Fruit fly (Drosophila melanogaster) whole organism, wandering third instar larva: ENCODE results near the gene CG43925.

Experiments used
- Abd-B ChIP-seq: fragments of >200 bp; optimal IDR thresholded peaks from 2 replicates; lab custom pipeline; 2017; ENCODE audit warnings: missing biosample characterization, missing genetic modification characterization
- CG32264 ChIP-seq: fragments of 200-800 bp; sonication (Bioruptor generic); optimal IDR thresholded peaks from 2 replicates; lab custom pipeline; 2016; ENCODE audit warnings: missing biosample characterization, missing genetic modification characterization
- CG9705 ChIP-seq: fragments of 200-800 bp; sonication (Bioruptor generic); optimal IDR thresholded peaks from 2 replicates; lab custom pipeline; 2018; ENCODE audit warnings: missing biosample characterization, mild to moderate bottlenecking, missing genetic modification characterization
- CrebA ChIP-seq: fragments of 200-800 bp; sonication (Bioruptor generic); optimal IDR thresholded peaks from 2 replicates; lab custom pipeline; 2016; ENCODE audit warnings: missing biosample characterization, mild to moderate bottlenecking, missing genetic modification characterization, borderline replicate concordance
- Dfd ChIP-seq: fragments of >200 bp; optimal IDR thresholded peaks from 2 replicates; lab custom pipeline; 2017; ENCODE audit warnings: missing biosample characterization, missing genetic modification characterization
- GATAd ChIP-seq: sonication (Bioruptor generic); optimal IDR thresholded peaks from 2 replicates; lab custom pipeline; 2016; ENCODE audit warnings: missing biosample characterization, missing genetic modification characterization
- HLH106 ChIP-seq: fragments of 200-800 bp; optimal IDR thresholded peaks from 3 replicates; lab custom pipeline; 2019; ENCODE audit warnings: missing biosample characterization, mild to moderate bottlenecking, missing genetic modification characterization, moderate library complexity
- Hnf4 ChIP-seq: fragments of 200-800 bp; sonication (Bioruptor generic); optimal IDR thresholded peaks from 2 replicates; lab custom pipeline; 2016; ENCODE audit warnings: missing biosample characterization, mild to moderate bottlenecking, missing genetic modification characterization
- Hr78 ChIP-seq: fragments of >200 bp; optimal IDR thresholded peaks from 2 replicates; lab custom pipeline; 2017; ENCODE audit warnings: missing biosample characterization, missing genetic modification characterization
- Hr83 ChIP-seq: fragments of 200-300 bp; sonication (Bioruptor generic); optimal IDR thresholded peaks from 2 replicates; lab custom pipeline; 2016; ENCODE audit warnings: missing biosample characterization, mild to moderate bottlenecking, missing genetic modification characterization, moderate library complexity; ENCODE audit not compliant: poor library complexity, severe bottlenecking
- Jra ChIP-seq: sonication (Bioruptor generic); optimal IDR thresholded peaks from 2 replicates; lab custom pipeline; 2016; ENCODE audit warnings: missing biosample characterization, missing genetic modification characterization
- Mio ChIP-seq: sonication (Bioruptor generic); optimal IDR thresholded peaks from 2 replicates; lab custom pipeline; 2016; ENCODE audit warnings: missing biosample characterization, missing genetic modification characterization
- Myc ChIP-seq: fragments of >200 bp; optimal IDR thresholded peaks from 2 replicates; lab custom pipeline; 2017
- N ChIP-seq: fragments of >200 bp; optimal IDR thresholded peaks from 2 replicates; lab custom pipeline; 2018; ENCODE audit warnings: missing biosample characterization, missing external identifiers, missing genetic modification characterization
- OdsH ChIP-seq: fragments of 200-800 bp; sonication (Bioruptor generic); optimal IDR thresholded peaks from 2 replicates; lab custom pipeline; 2016; ENCODE audit warnings: missing biosample characterization, mild to moderate bottlenecking, missing genetic modification characterization
- Rel ChIP-seq, 2 experiments: fragments of 200-800 bp; sonication (Bioruptor generic) in 1 of 2; optimal IDR thresholded peaks; 2 replicates in 1 of 2; 3 replicates in 1 of 2; lab custom pipeline; 2016 to 2019; ENCODE audit warnings: mild to moderate bottlenecking in 2 of 2, missing biosample characterization in 2 of 2, missing genetic modification characterization in 2 of 2, moderate library complexity in 1 of 2
- Sp1 ChIP-seq: fragments of 200-800 bp; sonication (Bioruptor generic); optimal IDR thresholded peaks from 3 replicates; lab custom pipeline; 2019; ENCODE audit warnings: missing biosample characterization, mild to moderate bottlenecking, missing genetic modification characterization, moderate library complexity
- Vsx2 ChIP-seq: fragments of 200-300, 225-300 bp; sonication (Bioruptor generic); optimal IDR thresholded peaks from 2 replicates; lab custom pipeline; 2018; ENCODE audit warnings: missing biosample characterization, missing genetic modification characterization; ENCODE audit not compliant: partially characterized antibody
- br ChIP-seq: fragments of 200-800 bp; sonication (Bioruptor generic); optimal IDR thresholded peaks from 2 replicates; lab custom pipeline; 2016; ENCODE audit warnings: missing biosample characterization, missing genetic modification characterization
- brk ChIP-seq: fragments of 200-800 bp; sonication (Bioruptor generic); optimal IDR thresholded peaks from 2 replicates; lab custom pipeline; 2016; ENCODE audit warnings: missing biosample characterization, mild to moderate bottlenecking, missing genetic modification characterization
- dl ChIP-seq, 2 experiments: fragments of 175-275, 200-275 bp in 1 of 2; fragments of 200-275 bp in 1 of 2; sonication (Bioruptor generic); optimal IDR thresholded peaks; lab custom pipeline; 2018; ENCODE audit warnings: mild to moderate bottlenecking in 2 of 2, missing biosample characterization in 2 of 2, missing genetic modification characterization in 2 of 2, moderate library complexity in 2 of 2; ENCODE audit not compliant: partially characterized antibody in 2 of 2, insufficient read depth in 1 of 2
- dmrt93B ChIP-seq: fragments of 200-800 bp; sonication (Bioruptor generic); optimal IDR thresholded peaks from 2 replicates; lab custom pipeline; 2018; ENCODE audit warnings: missing biosample characterization, mild to moderate bottlenecking, missing genetic modification characterization
- dsf ChIP-seq: sonication (Bioruptor generic); optimal IDR thresholded peaks from 2 replicates; lab custom pipeline; 2016; ENCODE audit warnings: missing biosample characterization, missing genetic modification characterization, borderline replicate concordance
- foxo ChIP-seq, 2 experiments: fragments of 200-800 bp; sonication (Bioruptor generic); optimal IDR thresholded peaks; 2 replicates in 1 of 2; 3 replicates in 1 of 2; lab custom pipeline; 2016 to 2017; ENCODE audit warnings: missing biosample characterization in 2 of 2, missing genetic modification characterization in 2 of 2
- fru ChIP-seq: fragments of 200-800 bp; sonication (Bioruptor generic); optimal IDR thresholded peaks from 3 replicates; lab custom pipeline; 2016; ENCODE audit warnings: missing biosample characterization, mild to moderate bottlenecking, missing genetic modification characterization
- h ChIP-seq: fragments of 200-800 bp; sonication (Bioruptor generic); optimal IDR thresholded peaks from 3 replicates; lab custom pipeline; 2016; ENCODE audit warnings: missing biosample characterization, mild to moderate bottlenecking, missing genetic modification characterization
- jim ChIP-seq: fragments of 175-275, 200-325 bp; sonication (Bioruptor generic); optimal IDR thresholded peaks from 2 replicates; lab custom pipeline; 2016; ENCODE audit warnings: missing biosample characterization, mild to moderate bottlenecking, missing genetic modification characterization
- lola ChIP-seq: fragments of >200 bp; optimal IDR thresholded peaks from 2 replicates; lab custom pipeline; 2017; ENCODE audit warnings: missing biosample characterization, missing genetic modification characterization
- pan ChIP-seq: fragments of >200 bp; optimal IDR thresholded peaks from 2 replicates; lab custom pipeline; 2017
- psq ChIP-seq: fragments of 200-800 bp; sonication (Bioruptor generic); optimal IDR thresholded peaks from 3 replicates; lab custom pipeline; 2017; ENCODE audit warnings: missing biosample characterization, mild to moderate bottlenecking, missing genetic modification characterization, moderate library complexity
- rgr ChIP-seq: fragments of 200-800 bp; sonication (Bioruptor generic); optimal IDR thresholded peaks from 3 replicates; lab custom pipeline; 2016; ENCODE audit warnings: missing biosample characterization, mild to moderate bottlenecking, missing genetic modification characterization
- sage ChIP-seq: fragments of 200-800 bp; sonication (Bioruptor generic); optimal IDR thresholded peaks from 2 replicates; lab custom pipeline; 2016; ENCODE audit warnings: missing biosample characterization, mild to moderate bottlenecking, missing genetic modification characterization
- sv ChIP-seq: fragments of 200-800 bp; sonication (Bioruptor generic); optimal IDR thresholded peaks from 3 replicates; lab custom pipeline; 2016; ENCODE audit warnings: missing biosample characterization, missing genetic modification characterization
- tai ChIP-seq: sonication (Bioruptor generic); optimal IDR thresholded peaks from 2 replicates; lab custom pipeline; 2016; ENCODE audit warnings: missing biosample characterization, missing genetic modification characterization
- usp ChIP-seq: fragments of >200 bp; optimal IDR thresholded peaks from 2 replicates; lab custom pipeline; 2017; ENCODE audit warnings: missing biosample characterization, missing genetic modification characterization
- woc ChIP-seq: sonication (Bioruptor generic); optimal IDR thresholded peaks from 2 replicates; lab custom pipeline; 2016; ENCODE audit warnings: missing biosample characterization, mild to moderate bottlenecking, missing genetic modification characterization

Gene CG43925

DNA sequence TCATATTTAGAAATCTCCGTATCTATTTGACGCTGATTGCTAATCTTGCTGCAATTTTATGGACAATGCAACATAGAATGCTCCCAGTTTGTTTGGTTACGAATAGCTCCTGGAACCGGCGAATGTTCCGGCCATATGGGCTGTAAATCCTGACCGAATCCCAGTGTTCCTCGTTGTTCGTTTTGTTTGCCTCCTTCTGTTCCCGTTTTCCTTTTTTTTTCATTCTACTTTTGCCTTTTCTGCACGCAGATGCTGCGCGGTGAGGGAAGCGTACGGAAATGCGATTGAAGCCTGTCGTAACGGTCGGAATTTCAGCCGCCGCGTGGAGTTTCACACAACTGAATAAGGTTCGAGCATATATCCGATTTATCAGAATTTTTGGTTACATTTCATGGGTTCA is at the start of gene CG43925:
Gene CG43925 (plus strand): TSS at position 301 of the 400 bp plus-strand sequence.
- TF ChIP-seq Dfd (no peak), fru (GFP tag; lab: Kevin White, UChicago) (no peak), woc (GFP tag; lab: Kevin White, UChicago) (no peak), Hnf4 (GFP tag; lab: Kevin White, UChicago) (no peak), Hr78 (no peak), CG9705 (no peak), h (no peak)

DNA sequence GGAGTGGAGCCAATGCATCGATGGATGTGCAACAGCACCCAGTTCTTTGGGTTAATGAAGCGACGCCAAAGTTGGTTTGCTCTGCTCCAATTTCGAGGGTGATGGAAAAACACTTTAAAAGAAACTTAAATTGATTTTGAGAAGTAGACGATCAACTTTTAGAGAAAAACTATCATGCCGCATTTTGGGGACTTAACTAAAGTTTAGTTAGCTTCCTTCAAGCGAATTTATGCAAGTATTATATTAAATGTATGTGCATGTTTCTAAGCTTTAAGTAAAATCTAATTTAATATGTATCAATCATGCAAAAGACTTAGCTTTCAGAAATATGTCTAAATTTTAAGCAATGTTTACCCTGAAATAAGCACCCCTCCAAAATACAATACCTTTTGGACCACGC is 45.9 kb upstream of the CG43925 start, which contains the start of gene CG5122:
Gene CG5122 (plus strand): TSS at position 301 of the 400 bp plus-strand sequence.
- TF ChIP-seq Sp1 (GFP tag; lab: Kevin White, UChicago) (no peak), CG32264 (GFP tag; lab: Kevin White, UChicago) (no peak), Abd-B (GFP tag; lab: Kevin White, UChicago) (no peak), woc (GFP tag; lab: Kevin White, UChicago) (no peak), sage (GFP tag; lab: Kevin White, UChicago) (no peak), tai (GFP tag; lab: Kevin White, UChicago) (no peak), Mio (no peak), OdsH (GFP tag; lab: Kevin White, UChicago) (no peak), rgr (GFP tag; lab: Kevin White, UChicago) (no peak), CrebA (no peak), Hr83 (GFP tag; lab: Kevin White, UChicago) (no peak), brk (no peak), jim (no peak), CG9705 (no peak), N (GFP tag; lab: Kevin White, UChicago) (no peak), fru (GFP tag; lab: Kevin White, UChicago) (no peak), HLH106 (tag; lab: Kevin White, UChicago) (no peak), Vsx2 (GFP tag; lab: Kevin White, UChicago) (no peak), dsf (GFP tag; lab: Kevin White, UChicago) (no peak), Jra (GFP tag; lab: Kevin White, UChicago) (no peak)
- TF ChIP-seq, all 38 proteins: peak for 0

DNA sequence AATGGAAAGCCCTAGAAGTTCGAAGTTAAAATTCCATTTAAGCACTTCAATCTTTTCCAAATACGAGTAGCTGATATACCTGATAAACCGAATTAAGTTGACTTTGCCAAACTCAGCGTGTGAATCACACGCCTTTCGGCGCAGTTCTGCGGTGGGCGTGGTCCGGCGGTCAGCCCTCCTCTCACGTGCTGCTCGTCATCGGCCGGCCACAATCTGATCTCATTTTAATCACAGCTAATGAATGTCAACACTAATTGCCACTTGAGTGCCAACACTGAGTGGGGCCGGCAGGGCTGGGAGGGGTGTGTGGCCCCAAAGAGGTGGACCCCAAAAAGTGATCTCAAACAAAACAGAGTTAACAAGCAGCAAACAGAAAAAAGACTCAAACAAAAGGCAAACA is 40.3 kb upstream of the CG43925 start:
- TF ChIP-seq h: no peak
- TF ChIP-seq Rel (GFP tag; optimal IDR thresholded peaks at IDR 0.05; lab: Kevin White, UChicago): no peak
- peak; percentile 93 for TF ChIP-seq Rel (tag; optimal IDR thresholded peaks at IDR 0.05; lab: Kevin White, UChicago)
- TF ChIP-seq Vsx2 (GFP tag; lab: Kevin White, UChicago): peak; percentile 62

DNA sequence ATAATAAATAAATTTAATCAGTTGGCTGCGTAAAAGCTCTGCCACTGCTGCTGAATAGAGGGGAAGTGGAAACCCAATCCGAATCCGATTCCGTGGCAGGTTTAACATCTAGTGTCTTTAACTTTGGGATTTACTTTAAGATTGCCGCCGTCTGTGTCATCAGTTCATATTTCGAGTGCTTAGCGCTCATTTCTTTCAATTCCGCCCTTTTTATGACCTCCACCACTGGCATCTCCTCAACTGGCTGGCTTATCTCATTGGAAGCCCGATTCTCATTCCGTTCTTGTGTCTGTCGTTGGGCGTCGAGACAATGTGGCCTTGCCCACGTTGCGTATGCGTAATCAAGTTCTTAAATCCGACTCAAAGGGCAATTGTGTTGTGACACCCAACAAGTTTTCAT is 35.3 kb upstream of the CG43925 start:
- no peak for TF ChIP-seq Rel (GFP tag; optimal IDR thresholded peaks at IDR 0.05; lab: Kevin White, UChicago)
- TF ChIP-seq Rel (tag; optimal IDR thresholded peaks at IDR 0.05; lab: Kevin White, UChicago): no peak
- TF ChIP-seq brk: no peak
- TF ChIP-seq br (GFP tag; lab: Kevin White, UChicago): no peak
- TF ChIP-seq psq (GFP tag; lab: Kevin White, UChicago): no peak
- no peak for TF ChIP-seq sv (GFP tag; lab: Kevin White, UChicago)
- no peak for TF ChIP-seq sage (GFP tag; lab: Kevin White, UChicago)
- TF ChIP-seq Dfd: no peak
- no peak for TF ChIP-seq dsf (GFP tag; lab: Kevin White, UChicago)
- no peak for TF ChIP-seq pan
- TF ChIP-seq Myc (lab: Kevin White, UChicago): no peak
- no peak for TF ChIP-seq rgr (GFP tag; lab: Kevin White, UChicago)
- TF ChIP-seq tai (GFP tag; lab: Kevin White, UChicago): no peak
- TF ChIP-seq Mio: no peak
- TF ChIP-seq CG32264 (GFP tag; lab: Kevin White, UChicago): no peak
- TF ChIP-seq usp (GFP tag; lab: Kevin White, UChicago): no peak
- TF ChIP-seq CG9705: no peak
- no peak for TF ChIP-seq Abd-B (GFP tag; lab: Kevin White, UChicago)
- no peak for TF ChIP-seq Hr78
- TF ChIP-seq dmrt93B (GFP tag; lab: Kevin White, UChicago): no peak

DNA sequence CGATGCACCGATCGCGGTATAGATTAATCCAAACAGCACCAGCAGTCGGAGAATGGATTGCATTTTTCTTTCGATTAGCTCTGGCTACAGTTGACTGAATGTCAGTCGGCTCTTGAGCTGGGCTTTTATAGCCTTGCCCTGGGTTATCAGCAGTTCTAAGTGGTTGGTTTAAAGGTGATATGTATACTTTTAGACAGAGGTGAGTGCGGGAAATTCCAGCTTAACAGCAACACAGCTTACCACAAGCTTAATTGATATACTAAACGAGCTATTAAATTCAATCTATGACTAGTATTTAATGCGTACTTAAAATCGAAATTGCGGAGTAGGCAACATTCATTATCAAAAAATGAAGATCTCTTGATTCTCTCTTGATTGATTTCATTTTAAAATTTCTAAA is 33.4 kb upstream of the CG43925 start, which contains the start of gene CG9928:
Gene CG9928 (minus strand): TSS at position 101 of the 400 bp plus-strand sequence.
- TF ChIP-seq Myc (lab: Kevin White, UChicago) (no peak), fru (GFP tag; lab: Kevin White, UChicago) (no peak), woc (GFP tag; lab: Kevin White, UChicago) (no peak), Vsx2 (GFP tag; lab: Kevin White, UChicago) (no peak), Mio (no peak), OdsH (GFP tag; lab: Kevin White, UChicago) (no peak), foxo (GFP tag; optimal IDR thresholded peaks at IDR 0.05; lab: Kevin White, UChicago) (no peak), Abd-B (GFP tag; lab: Kevin White, UChicago) (no peak), dl (GFP tag; optimal IDR thresholded peaks at IDR 0.05; lab: Kevin White, UChicago; ENCODE audit: insufficient read depth in 1 of 2, partially characterized antibody in 2 of 2) (no peak), tai (GFP tag; lab: Kevin White, UChicago) (no peak), lola (no peak), N (GFP tag; lab: Kevin White, UChicago) (no peak), Hnf4 (GFP tag; lab: Kevin White, UChicago) (no peak), rgr (GFP tag; lab: Kevin White, UChicago) (no peak), GATAd (no peak), usp (GFP tag; lab: Kevin White, UChicago) (no peak), jim (no peak), Rel (GFP tag; optimal IDR thresholded peaks at IDR 0.05; lab: Kevin White, UChicago) (no peak), Rel (tag; optimal IDR thresholded peaks at IDR 0.05; lab: Kevin White, UChicago) (no peak)
